Worm (Caenorhabditis elegans) whole organism, L1 larva: ENCODE data around the gene nas-7.
A peak's percentile ranks its signal among the peaks of the same experiment; 100 is the strongest.

Experiments
- C34B4.2 ChIP-seq: sonication (generic microtip); optimal IDR thresholded peaks from 2 replicates; lab custom pipeline; 2017; ENCODE audit warnings: mild to moderate bottlenecking, missing genetic modification characterization, missing compliant biosample characterization
- aha-1 ChIP-seq: fragments of 150-350 bp; optimal IDR thresholded peaks from 2 replicates; lab custom pipeline; 2014; ENCODE audit warnings: missing biosample characterization, missing genetic modification characterization
- alr-1 ChIP-seq: fragments of 200-800 bp; sonication (Bioruptor generic); optimal IDR thresholded peaks from 2 replicates; lab custom pipeline; 2018; ENCODE audit warnings: borderline replicate concordance, mild to moderate bottlenecking, missing genetic modification characterization, missing compliant biosample characterization
- ama-1 ChIP-seq: fragments of 150-350 bp; optimal IDR thresholded peaks from 2 replicates; lab custom pipeline; 2014
- blmp-1 ChIP-seq: fragments of 150-350 bp; optimal IDR thresholded peaks from 2 replicates; lab custom pipeline; 2014; ENCODE audit warnings: missing biosample characterization, missing genetic modification characterization
- ceh-8 ChIP-seq: fragments of 200-800 bp; sonication (Bioruptor generic); optimal IDR thresholded peaks from 2 replicates; lab custom pipeline; 2018; ENCODE audit warnings: mild to moderate bottlenecking, missing genetic modification characterization, moderate library complexity, missing compliant biosample characterization
- ceh-82 ChIP-seq, 3 experiments: fragments of 150-350 bp in 1 of 3; sonication (generic microtip) in 2 of 3; optimal IDR thresholded peaks; 2 replicates each; lab custom pipeline; 2014 to 2017; ENCODE audit warnings: missing biosample characterization in 3 of 3, missing genetic modification characterization in 3 of 3
- ceh-90 ChIP-seq: sonication (generic microtip); optimal IDR thresholded peaks from 2 replicates; lab custom pipeline; 2016; ENCODE audit warnings: missing genetic modification characterization, missing compliant biosample characterization
- dpl-1 ChIP-seq, 3 experiments: fragments of 150-350 bp in 2 of 3; sonication (generic microtip) in 1 of 3; optimal IDR thresholded peaks; 2 replicates each; lab custom pipeline; 2014 to 2017; ENCODE audit warnings: missing biosample characterization in 3 of 3, missing genetic modification characterization in 3 of 3, missing genetic modification reagents in 3 of 3
- dsc-1 ChIP-seq: sonication (generic microtip); optimal IDR thresholded peaks from 2 replicates; lab custom pipeline; 2016; ENCODE audit warnings: mild to moderate bottlenecking, missing genetic modification characterization, missing compliant biosample characterization
- efl-1 ChIP-seq, 4 experiments: fragments of 150-350 bp; optimal IDR thresholded peaks in 3 of 4; peaks in 1 of 4; 1 replicate in 1 of 4; 2 replicates in 3 of 4; lab custom pipeline; 2014; ENCODE audit warnings: missing biosample characterization in 2 of 4, missing genetic modification characterization in 2 of 4, missing genetic modification reagents in 2 of 4
- fkh-10 ChIP-seq: sonication (generic microtip); optimal IDR thresholded peaks from 2 replicates; lab custom pipeline; 2017; ENCODE audit warnings: missing biosample characterization, missing genetic modification reagents, missing genetic modification characterization
- fkh-4 ChIP-seq: sonication (generic microtip); optimal IDR thresholded peaks from 2 replicates; lab custom pipeline; 2016; ENCODE audit warnings: missing compliant biosample characterization, missing genetic modification characterization, borderline replicate concordance
- fkh-8 ChIP-seq: sonication (generic microtip); optimal IDR thresholded peaks from 2 replicates; lab custom pipeline; 2016; ENCODE audit warnings: mild to moderate bottlenecking, missing genetic modification characterization, missing compliant biosample characterization
- hlh-17 ChIP-seq: fragments of 200-800 bp; sonication (Bioruptor generic); optimal IDR thresholded peaks from 2 replicates; lab custom pipeline; 2018; ENCODE audit warnings: missing genetic modification characterization, mild to moderate bottlenecking, missing compliant biosample characterization, moderate library complexity, borderline replicate concordance
- lin-13 ChIP-seq: fragments of 150-350 bp; optimal IDR thresholded peaks from 2 replicates; lab custom pipeline; 2014; ENCODE audit warnings: missing biosample characterization, missing genetic modification reagents, missing genetic modification characterization
- lin-14 ChIP-seq: fragments of 200-800 bp; sonication (Bioruptor generic); optimal IDR thresholded peaks from 2 replicates; lab custom pipeline; 2018; ENCODE audit warnings: mild to moderate bottlenecking, missing genetic modification characterization, moderate library complexity, missing compliant biosample characterization
- lin-35 ChIP-seq, 2 experiments: fragments of 150-350 bp; optimal IDR thresholded peaks; 2 replicates each; lab custom pipeline; 2014; ENCODE audit warnings: missing biosample characterization in 2 of 2, missing genetic modification characterization in 2 of 2, missing genetic modification reagents in 2 of 2
- mdl-1 ChIP-seq, 2 experiments: fragments of 150-350 bp; optimal IDR thresholded peaks; 2 replicates each; lab custom pipeline; 2014 to 2017; ENCODE audit warnings: missing biosample characterization in 2 of 2, missing genetic modification characterization in 2 of 2, inconsistent platforms in 1 of 2
- mef-2 ChIP-seq: fragments of 150-350 bp; optimal IDR thresholded peaks from 2 replicates; lab custom pipeline; 2014; ENCODE audit warnings: missing biosample characterization, missing genetic modification characterization
- mep-1 ChIP-seq: fragments of 150-350 bp; optimal IDR thresholded peaks from 2 replicates; lab custom pipeline; 2014; ENCODE audit warnings: missing biosample characterization, missing genetic modification characterization
- nhr-19 ChIP-seq: fragments of 200-800 bp; sonication (Bioruptor generic); conservative IDR thresholded peaks from 2 replicates; pipeline ENCODE4 v1.3.6; 2022; ENCODE audit warnings: missing genetic modification characterization, missing compliant biosample characterization
- nhr-20 ChIP-seq: sonication (generic microtip); optimal IDR thresholded peaks from 2 replicates; lab custom pipeline; 2016; ENCODE audit warnings: mild to moderate bottlenecking, missing genetic modification characterization, missing compliant biosample characterization
- nhr-237 ChIP-seq: fragments of 150-350 bp; optimal IDR thresholded peaks from 2 replicates; lab custom pipeline; 2014; ENCODE audit warnings: missing biosample characterization, missing genetic modification characterization
- nhr-28 ChIP-seq: fragments of 150-350 bp; optimal IDR thresholded peaks from 2 replicates; lab custom pipeline; 2014; ENCODE audit warnings: missing biosample characterization, missing genetic modification characterization
- nhr-47 ChIP-seq: sonication (generic microtip); optimal IDR thresholded peaks from 2 replicates; lab custom pipeline; 2016; ENCODE audit warnings: mild to moderate bottlenecking, missing genetic modification characterization, moderate library complexity, missing compliant biosample characterization
- nhr-71 ChIP-seq: sonication (generic microtip); optimal IDR thresholded peaks from 2 replicates; lab custom pipeline; 2016; ENCODE audit warnings: mild to moderate bottlenecking, missing genetic modification characterization, moderate library complexity, missing compliant biosample characterization
- nhr-85 ChIP-seq: sonication (generic microtip); peaks from one replicate; lab custom pipeline; 2016; ENCODE audit warnings: missing genetic modification characterization, inconsistent platforms, missing compliant biosample characterization
- nhr-90 ChIP-seq: sonication (generic microtip); optimal IDR thresholded peaks from 2 replicates; lab custom pipeline; 2016; ENCODE audit warnings: mild to moderate bottlenecking, missing genetic modification characterization, missing compliant biosample characterization; ENCODE audit not compliant: poor library complexity
- pag-3 ChIP-seq: sonication (generic microtip); optimal IDR thresholded peaks from 2 replicates; lab custom pipeline; 2017; ENCODE audit warnings: missing genetic modification characterization, mild to moderate bottlenecking, missing compliant biosample characterization, antibody characterized with exemption, borderline replicate concordance; ENCODE audit not compliant: insufficient read depth
- pax-3 ChIP-seq: fragments of 200-800 bp; sonication (Bioruptor generic); optimal IDR thresholded peaks from 2 replicates; lab custom pipeline; 2018; ENCODE audit warnings: mild to moderate bottlenecking, missing genetic modification characterization, moderate library complexity, missing compliant biosample characterization
- pqm-1 ChIP-seq: sonication (generic microtip); optimal IDR thresholded peaks from 3 replicates; lab custom pipeline; 2017; ENCODE audit warnings: missing biosample characterization, missing genetic modification characterization
- rnt-1 ChIP-seq: sonication (generic microtip); optimal IDR thresholded peaks from 2 replicates; lab custom pipeline; 2016; ENCODE audit warnings: mild to moderate bottlenecking, missing genetic modification characterization, moderate library complexity, missing compliant biosample characterization
- snpc-4 ChIP-seq: fragments of 150-350 bp; optimal IDR thresholded peaks from 2 replicates; lab custom pipeline; 2014; ENCODE audit warnings: missing biosample characterization, missing genetic modification characterization
- snu-23 ChIP-seq: sonication (generic microtip); optimal IDR thresholded peaks from 2 replicates; lab custom pipeline; 2016; ENCODE audit warnings: missing genetic modification characterization, missing compliant biosample characterization
- sox-4 ChIP-seq: sonication (generic microtip); optimal IDR thresholded peaks from 2 replicates; lab custom pipeline; 2016; ENCODE audit warnings: missing genetic modification characterization, missing compliant biosample characterization
- tlp-1 ChIP-seq: fragments of 150-350 bp; optimal IDR thresholded peaks from 2 replicates; lab custom pipeline; 2014; ENCODE audit warnings: missing biosample characterization, missing genetic modification characterization
- unc-62 ChIP-seq: fragments of 150-350 bp; optimal IDR thresholded peaks from 2 replicates; lab custom pipeline; 2014; ENCODE audit warnings: missing biosample characterization, missing genetic modification reagents, missing genetic modification characterization
- vab-15 ChIP-seq: sonication (generic microtip); optimal IDR thresholded peaks from 2 replicates; lab custom pipeline; 2017; ENCODE audit warnings: missing genotype, mild to moderate bottlenecking, missing genetic modification characterization, missing compliant biosample characterization
- zip-4 ChIP-seq: fragments of 200-800 bp; sonication (Bioruptor generic); optimal IDR thresholded peaks from 2 replicates; lab custom pipeline; 2018; ENCODE audit warnings: mild to moderate bottlenecking, missing genetic modification characterization, moderate library complexity, missing compliant biosample characterization

Gene nas-7

DNA sequence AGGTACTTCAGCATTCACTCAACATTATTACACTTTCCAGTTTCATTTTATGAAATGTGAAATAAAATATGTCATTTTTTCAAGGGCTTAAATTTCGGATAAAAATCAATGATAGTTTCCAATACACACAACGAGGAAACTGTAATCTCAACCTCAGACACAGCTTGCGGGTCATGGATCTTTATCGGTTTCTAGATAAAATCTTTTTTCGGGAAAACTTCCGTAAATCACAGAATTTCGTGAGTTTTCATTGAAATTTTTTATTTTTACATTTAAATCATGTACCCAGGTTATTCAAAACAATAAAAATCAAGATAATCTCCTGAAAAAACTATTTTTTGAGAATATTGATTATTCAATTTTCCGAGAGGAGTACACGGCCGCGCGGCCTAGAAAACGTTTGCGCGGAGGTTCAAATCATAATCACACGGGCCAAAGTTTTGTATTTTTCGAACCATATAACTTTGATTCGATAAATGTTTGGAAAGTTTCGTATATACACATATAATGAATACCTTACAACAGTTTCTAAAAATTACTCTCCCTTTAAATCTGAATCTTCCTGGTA, 5.2 kb downstream of the nas-7 start:
- TF ChIP-seq efl-1 (optimal IDR thresholded peaks at IDR 0.05; lab: Kevin White, UChicago) (peak; percentile 29 to 52), efl-1 (GFP tag; optimal IDR thresholded peaks at IDR 0.05 in 1 of 2; lab: Kevin White, UChicago) (peak; percentile 55 to 96), ceh-82 (tag; optimal IDR thresholded peaks at IDR 0.05; lab: Kevin White, UChicago) (no peak), lin-35 (GFP tag; optimal IDR thresholded peaks at IDR 0.05; lab: Kevin White, UChicago) (peak in 1 of 2 experiments; percentile 60), ceh-8 (GFP tag; lab: Kevin White, UChicago) (no peak), blmp-1 (tag; lab: Kevin White, UChicago) (peak; percentile 0), dpl-1 (GFP tag; optimal IDR thresholded peaks at IDR 0.05; lab: Kevin White, UChicago) (peak in 2 of 3 experiments; percentile 40 to 49), nhr-90 (tag; lab: Kevin White, UChicago) (peak; percentile 8), nhr-85 (tag; lab: Kevin White, UChicago) (peak; percentile 63), rnt-1 (tag; lab: Kevin White, UChicago) (peak; percentile 43), aha-1 (tag; lab: Kevin White, UChicago) (no peak)

DNA sequence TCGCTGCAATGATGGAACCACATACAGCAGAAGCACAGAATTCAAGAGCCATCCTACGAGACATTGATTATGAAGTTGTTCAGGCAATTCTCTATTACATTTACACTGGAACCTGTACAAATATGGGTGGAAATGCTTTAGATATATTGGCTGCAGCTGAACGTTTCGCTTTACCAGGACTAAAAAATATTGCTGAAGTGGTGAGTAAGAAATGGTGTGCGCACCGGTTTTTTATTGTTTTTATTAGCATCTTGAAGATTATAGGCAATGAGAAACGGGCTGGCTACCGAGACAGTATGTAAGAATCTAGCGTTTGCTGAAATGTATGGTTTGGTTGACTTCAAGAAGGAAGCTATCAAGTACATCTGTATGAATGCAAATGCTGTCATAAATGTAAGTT, 6.4 kb downstream of the nas-7 start:
- no peak for TF ChIP-seq dsc-1 (tag; lab: Kevin White, UChicago)
- no peak for TF ChIP-seq fkh-4 (tag; lab: Kevin White, UChicago)
- TF ChIP-seq alr-1, result no peak
- no peak for TF ChIP-seq nhr-20
- no peak for TF ChIP-seq mef-2 (tag; lab: Kevin White, UChicago)
- no peak for TF ChIP-seq hlh-17 (GFP tag; lab: Kevin White, UChicago)
- TF ChIP-seq nhr-90 (tag; lab: Kevin White, UChicago), result no peak
- no peak for TF ChIP-seq pqm-1
- TF ChIP-seq ceh-90 (tag; lab: Kevin White, UChicago), result no peak
- no peak for TF ChIP-seq vab-15 (tag; lab: Kevin White, UChicago)
- no peak for TF ChIP-seq pax-3 (tag; lab: Kevin White, UChicago)
- no peak for TF ChIP-seq efl-1 (optimal IDR thresholded peaks at IDR 0.05; lab: Kevin White, UChicago)
- no peak for TF ChIP-seq efl-1 (GFP tag; optimal IDR thresholded peaks at IDR 0.05 in 1 of 2; lab: Kevin White, UChicago)
- TF ChIP-seq snpc-4 (tag; lab: Kevin White, UChicago), result no peak
- TF ChIP-seq nhr-28 (tag; lab: Kevin White, UChicago), result no peak
- TF ChIP-seq ama-1 (lab: Kevin White, UChicago), result no peak
- TF ChIP-seq blmp-1 (tag; lab: Kevin White, UChicago), result no peak
- TF ChIP-seq fkh-10 (GFP tag; lab: Kevin White, UChicago), result no peak
- TF ChIP-seq zip-4 (GFP tag; lab: Kevin White, UChicago), result no peak
- no peak for TF ChIP-seq ceh-8 (GFP tag; lab: Kevin White, UChicago)

DNA sequence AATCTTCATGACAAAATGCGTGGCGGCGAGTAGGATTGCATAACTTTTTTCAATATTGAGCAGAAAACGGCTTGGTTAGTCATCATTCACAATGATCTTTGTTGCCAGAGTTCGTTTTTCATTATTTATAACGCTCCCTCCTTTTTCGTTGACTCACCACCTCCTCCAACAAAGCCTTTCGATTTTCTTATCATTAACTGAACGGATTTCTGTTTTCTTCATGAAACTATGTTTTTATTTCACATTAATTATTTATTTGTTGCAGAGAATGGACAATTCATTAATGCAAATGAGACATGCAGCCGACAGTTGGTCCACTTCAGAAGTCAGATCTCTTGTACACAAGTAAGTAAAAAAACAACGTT, 7.9 kb downstream of the nas-7 start, which contains the start of gene bath-44:
Gene bath-44, plus strand, starts transcription at position 266 of the 365 bp plus-strand sequence.
- no peak for TF ChIP-seq blmp-1 (tag; lab: Kevin White, UChicago)
- no peak for TF ChIP-seq lin-35 (GFP tag; optimal IDR thresholded peaks at IDR 0.05; lab: Kevin White, UChicago)
- no peak for TF ChIP-seq tlp-1 (tag; lab: Kevin White, UChicago)
- TF ChIP-seq lin-14, result no peak
- no peak for TF ChIP-seq efl-1 (optimal IDR thresholded peaks at IDR 0.05; lab: Kevin White, UChicago)
- peak in 1 of 2 experiments; percentile 62 for TF ChIP-seq efl-1 (GFP tag; optimal IDR thresholded peaks at IDR 0.05 in 1 of 2; lab: Kevin White, UChicago)
- TF ChIP-seq zip-4 (GFP tag; lab: Kevin White, UChicago), result no peak
- TF ChIP-seq nhr-19 (GFP tag; lab: Robert Waterston, UW), result no peak

DNA sequence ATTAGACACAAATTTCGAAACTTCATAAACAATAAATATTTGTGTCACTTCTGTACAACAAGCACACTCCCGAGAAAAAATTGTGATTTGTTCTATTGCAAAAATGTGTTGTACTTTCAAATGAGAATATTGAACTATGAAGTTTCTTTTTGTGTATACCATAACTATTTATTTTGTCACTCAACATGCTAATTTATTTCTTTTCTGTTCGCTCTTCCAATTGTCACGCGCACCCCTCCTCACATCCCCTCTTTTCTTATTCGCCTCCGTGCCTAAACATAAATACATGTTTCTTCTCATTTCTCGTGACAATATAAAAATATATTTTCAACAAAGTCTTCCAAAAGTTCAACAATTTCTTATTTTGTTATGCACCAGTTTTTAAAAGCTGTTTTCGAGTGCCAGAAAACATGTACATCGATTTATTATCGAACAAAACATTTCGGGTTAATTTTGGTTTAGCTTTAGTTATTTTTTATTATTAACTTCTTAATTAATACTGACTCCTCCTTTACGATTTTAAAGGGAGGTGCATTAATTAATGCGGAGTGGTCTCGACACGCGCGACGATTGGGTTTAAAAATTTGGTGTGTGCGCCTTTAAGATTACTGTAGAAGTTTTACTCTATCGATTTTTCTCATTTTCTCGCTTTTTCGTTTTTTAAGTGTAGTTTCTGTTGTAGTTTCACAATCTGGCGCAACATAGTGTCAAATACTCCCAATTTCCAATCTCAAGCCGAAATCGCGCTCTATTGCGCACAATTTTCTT, 8.4 kb downstream of the nas-7 start:
- TF ChIP-seq C34B4.2 (tag; lab: Kevin White, UChicago), result no peak
- no peak for TF ChIP-seq fkh-10 (GFP tag; lab: Kevin White, UChicago)
- peak in 1 of 2 experiments; percentile 19 for TF ChIP-seq lin-35 (GFP tag; optimal IDR thresholded peaks at IDR 0.05; lab: Kevin White, UChicago)
- peak; percentile 30 for TF ChIP-seq mep-1 (tag; lab: Kevin White, UChicago)
- no peak for TF ChIP-seq hlh-17 (GFP tag; lab: Kevin White, UChicago)
- peak; percentile 5 for TF ChIP-seq snu-23 (GFP tag; lab: Kevin White, UChicago)
- TF ChIP-seq nhr-47 (tag; lab: Kevin White, UChicago), result no peak
- TF ChIP-seq nhr-20, result peak; percentile 3
- peak; percentile 81 for TF ChIP-seq nhr-85 (tag; lab: Kevin White, UChicago)
- no peak for TF ChIP-seq pag-3 (tag; lab: Kevin White, UChicago)
- no peak for TF ChIP-seq sox-4
- TF ChIP-seq pqm-1, result no peak
- no peak for TF ChIP-seq aha-1 (tag; lab: Kevin White, UChicago)
- no peak for TF ChIP-seq unc-62 (GFP tag; lab: Kevin White, UChicago)
- TF ChIP-seq nhr-71 (tag; lab: Kevin White, UChicago), result peak; percentile 15
- peak; percentile 4 for TF ChIP-seq lin-13 (GFP tag; lab: Kevin White, UChicago)
- TF ChIP-seq nhr-237 (tag; lab: Kevin White, UChicago), result no peak
- TF ChIP-seq fkh-8, result no peak
- peak; percentile 65 for TF ChIP-seq lin-14
- TF ChIP-seq blmp-1 (tag; lab: Kevin White, UChicago), result peak; percentile 21
- TF ChIP-seq mdl-1 (tag; optimal IDR thresholded peaks at IDR 0.05; lab: Kevin White, UChicago), result peak in 1 of 2 experiments; percentile 9
